Fruit fly (Drosophila melanogaster) whole organism, embryonic: ENCODE results near the gene Rpn2.
A peak's percentile ranks its signal among the peaks of the same experiment; 100 is the strongest.

Source experiments
- Antp ChIP-seq: fragments of 200-800 bp; sonication (Bioruptor generic); optimal IDR thresholded peaks from 3 replicates; lab custom pipeline; 2016; ENCODE audit warnings: missing biosample characterization, missing genetic modification characterization
- B-H1 ChIP-seq: fragments of 200-800 bp; sonication (Bioruptor generic); IDR thresholded peaks from 3 replicates; pipeline ENCODE4 v1.3.6; 2022; ENCODE audit warnings: missing biosample characterization, missing genetic modification characterization
- B-H2 ChIP-seq: fragments of 200-800 bp; sonication (Bioruptor generic); optimal IDR thresholded peaks from 2 replicates; lab custom pipeline; 2018; ENCODE audit warnings: missing biosample characterization, mild to moderate bottlenecking, missing genetic modification characterization
- BEAF-32 ChIP-seq: fragments of 200-800 bp; sonication (Bioruptor generic); optimal IDR thresholded peaks from 3 replicates; lab custom pipeline; 2017; ENCODE audit warnings: missing biosample characterization, missing genetic modification characterization, mild to moderate bottlenecking, moderate library complexity, missing genetic modification reagents
- CG12104 ChIP-seq: fragments of 200-800 bp; sonication (Bioruptor generic); optimal IDR thresholded peaks from 3 replicates; lab custom pipeline; 2016; ENCODE audit warnings: missing biosample characterization, missing genetic modification characterization
- CG12236 ChIP-seq: fragments of 200-800 bp; sonication (Bioruptor generic); optimal IDR thresholded peaks from 2 replicates; lab custom pipeline; 2016; ENCODE audit warnings: missing biosample characterization, missing genetic modification characterization
- CG12299 ChIP-seq: fragments of 200-800 bp; sonication (Bioruptor generic); optimal IDR thresholded peaks from 2 replicates; lab custom pipeline; 2018; ENCODE audit warnings: missing biosample characterization, mild to moderate bottlenecking, missing genetic modification characterization
- CG14441 ChIP-seq: fragments of 200-800 bp; sonication (Bioruptor generic); IDR thresholded peaks from 2 replicates; pipeline ENCODE4 v1.3.6; 2022; ENCODE audit warnings: missing biosample characterization, missing genetic modification characterization
- CG14710 ChIP-seq: fragments of 200-800 bp; sonication (Bioruptor generic); optimal IDR thresholded peaks from 3 replicates; lab custom pipeline; 2019; ENCODE audit warnings: missing biosample characterization, mild to moderate bottlenecking, missing genetic modification characterization, moderate library complexity
- CG14860 ChIP-seq: fragments of 200-800 bp; sonication (Bioruptor generic); IDR thresholded peaks from 3 replicates; pipeline ENCODE4 v1.3.6; 2022; ENCODE audit warnings: missing biosample characterization, missing genetic modification characterization; ENCODE audit not compliant: partially characterized antibody
- CG15479 ChIP-seq: fragments of 200-800 bp; sonication (Bioruptor generic); optimal IDR thresholded peaks from 3 replicates; lab custom pipeline; 2019; ENCODE audit warnings: missing biosample characterization, mild to moderate bottlenecking, missing genetic modification characterization, moderate library complexity
- CG17802 ChIP-seq: fragments of 200-800 bp; sonication (Bioruptor generic); optimal IDR thresholded peaks from 2 replicates; lab custom pipeline; 2018; ENCODE audit warnings: missing biosample characterization, mild to moderate bottlenecking, missing genetic modification characterization, moderate library complexity
- CG17829 ChIP-seq: fragments of 200-800 bp; optimal IDR thresholded peaks from 2 replicates; lab custom pipeline; 2019; ENCODE audit warnings: missing biosample characterization, mild to moderate bottlenecking, missing genetic modification characterization, moderate library complexity
- CG2678 ChIP-seq: fragments of 200-800 bp; sonication (Bioruptor generic); optimal IDR thresholded peaks from 3 replicates; lab custom pipeline; 2019; ENCODE audit warnings: missing biosample characterization, mild to moderate bottlenecking, missing genetic modification characterization, moderate library complexity
- CG2712 ChIP-seq: fragments of 200-800 bp; optimal IDR thresholded peaks from 3 replicates; lab custom pipeline; 2019; ENCODE audit warnings: missing biosample characterization, mild to moderate bottlenecking, missing genetic modification characterization, moderate library complexity
- CG2875 ChIP-seq: fragments of 200-800 bp; sonication (Bioruptor generic); optimal IDR thresholded peaks from 2 replicates; lab custom pipeline; 2017; ENCODE audit warnings: missing biosample characterization, mild to moderate bottlenecking, missing genetic modification characterization, missing genetic modification reagents
- CG32767 ChIP-seq: fragments of 200-800 bp; sonication (Bioruptor generic); IDR thresholded peaks from 2 replicates; pipeline ENCODE4 v1.3.6; 2022; ENCODE audit warnings: missing biosample characterization, missing genetic modification characterization
- CG33213 ChIP-seq: fragments of 200-800 bp; sonication (Bioruptor generic); optimal IDR thresholded peaks from 3 replicates; lab custom pipeline; 2016; ENCODE audit warnings: missing biosample characterization, missing genetic modification characterization
- CG5180 ChIP-seq: fragments of 200-800 bp; sonication (Bioruptor generic); optimal IDR thresholded peaks from 3 replicates; lab custom pipeline; 2017; ENCODE audit warnings: missing biosample characterization, missing genetic modification characterization, mild to moderate bottlenecking, moderate library complexity, missing genetic modification reagents
- CG6175 ChIP-seq: fragments of 200-800 bp; sonication (Bioruptor generic); IDR thresholded peaks from 3 replicates; pipeline ENCODE4 v1.3.6; 2022; ENCODE audit warnings: missing biosample characterization, missing genetic modification characterization
- CG6254 ChIP-seq: fragments of 200-800 bp; sonication (Bioruptor generic); optimal IDR thresholded peaks from 3 replicates; lab custom pipeline; 2017; ENCODE audit warnings: mild to moderate bottlenecking, missing biosample characterization, missing genetic modification reagents, missing genetic modification characterization
- CG7271 ChIP-seq: fragments of 200-800 bp; sonication (Bioruptor generic); optimal IDR thresholded peaks from 2 replicates; lab custom pipeline; 2018; ENCODE audit warnings: missing biosample characterization, mild to moderate bottlenecking, missing genetic modification characterization, moderate library complexity
- CG7928 ChIP-seq: fragments of 200-800 bp; sonication (Bioruptor generic); optimal IDR thresholded peaks from 2 replicates; lab custom pipeline; 2017; ENCODE audit warnings: missing biosample characterization, mild to moderate bottlenecking, missing genetic modification characterization
- CkIIα-i1 ChIP-seq: fragments of 200-800 bp; sonication (Bioruptor generic); IDR thresholded peaks from 2 replicates; pipeline ENCODE4 v1.3.6; 2022; ENCODE audit warnings: missing biosample characterization, missing genetic modification characterization
- D ChIP-seq, 2 experiments: fragments of 200-800 bp in 1 of 2; fragments of >200 bp in 1 of 2; sonication (Bioruptor generic) in 1 of 2; optimal IDR thresholded peaks; 2 replicates in 1 of 2; 3 replicates in 1 of 2; lab custom pipeline; 2017; ENCODE audit warnings: mild to moderate bottlenecking in 1 of 2, missing biosample characterization in 1 of 2, missing genetic modification characterization in 1 of 2, missing genetic modification reagents in 1 of 2
- Doc2 ChIP-seq: fragments of 200-800 bp; sonication (Bioruptor generic); IDR thresholded peaks from 2 replicates; pipeline ENCODE4 v1.3.6; 2022; ENCODE audit warnings: missing biosample characterization, missing genetic modification characterization
- Dref ChIP-seq: fragments of 200-800 bp; sonication (Bioruptor generic); IDR thresholded peaks from 2 replicates; pipeline ENCODE4 v1.3.6; 2022; ENCODE audit warnings: missing biosample characterization, missing genetic modification characterization
- Ets97D ChIP-seq: fragments of 200-800 bp; sonication (Bioruptor generic); optimal IDR thresholded peaks from 3 replicates; lab custom pipeline; 2016; ENCODE audit warnings: missing biosample characterization, missing genetic modification characterization
- H15 ChIP-seq: fragments of 200-800 bp; sonication (Bioruptor generic); IDR thresholded peaks from 3 replicates; pipeline ENCODE4 v1.3.6; 2022; ENCODE audit warnings: missing biosample characterization, missing genetic modification characterization
- Hsf ChIP-seq: fragments of 200-800 bp; sonication (Bioruptor generic); optimal IDR thresholded peaks from 3 replicates; lab custom pipeline; 2016; ENCODE audit warnings: missing biosample characterization, missing genetic modification characterization
- Neu2 ChIP-seq: fragments of 200-800 bp; sonication (Bioruptor generic); optimal IDR thresholded peaks from 3 replicates; lab custom pipeline; 2016; ENCODE audit warnings: missing biosample characterization, missing genetic modification characterization, borderline replicate concordance
- Rx ChIP-seq: fragments of 200-800 bp; sonication (Bioruptor generic); IDR thresholded peaks from 2 replicates; pipeline ENCODE4 v1.3.6; 2022; ENCODE audit warnings: missing biosample characterization, missing genetic modification characterization
- Sin3A ChIP-seq: fragments of >200 bp; optimal IDR thresholded peaks from 2 replicates; lab custom pipeline; 2018
- Spps ChIP-seq: fragments of 200-800 bp; sonication (Bioruptor generic); optimal IDR thresholded peaks from 2 replicates; lab custom pipeline; 2018; ENCODE audit warnings: missing biosample characterization, mild to moderate bottlenecking, missing genetic modification characterization
- Sry-β ChIP-seq: fragments of 200-800 bp; sonication (Bioruptor generic); optimal IDR thresholded peaks from 2 replicates; lab custom pipeline; 2018; ENCODE audit warnings: missing biosample characterization, mild to moderate bottlenecking, missing genetic modification characterization, moderate library complexity
- cato ChIP-seq: fragments of 200-800 bp; sonication (Bioruptor generic); optimal IDR thresholded peaks from 2 replicates; lab custom pipeline; 2016; ENCODE audit warnings: missing biosample characterization, missing genetic modification characterization, borderline replicate concordance
- chn ChIP-seq: fragments of 200-800 bp; sonication (Bioruptor generic); optimal IDR thresholded peaks from 2 replicates; lab custom pipeline; 2016; ENCODE audit warnings: missing biosample characterization, missing genetic modification characterization
- crol ChIP-seq: fragments of 200-800 bp; sonication (Bioruptor generic); IDR thresholded peaks from 2 replicates; pipeline ENCODE4 v1.3.6; 2022; ENCODE audit warnings: missing biosample characterization, missing genetic modification characterization
- fd3F ChIP-seq: fragments of 200-800 bp; sonication (Bioruptor generic); optimal IDR thresholded peaks from 2 replicates; lab custom pipeline; 2018; ENCODE audit warnings: missing biosample characterization, mild to moderate bottlenecking, missing genetic modification characterization, moderate library complexity
- ftz-f1 ChIP-seq: fragments of 200-800 bp; sonication (Bioruptor generic); optimal IDR thresholded peaks from 2 replicates; lab custom pipeline; 2016; ENCODE audit warnings: missing biosample characterization, missing genetic modification characterization
- gcm ChIP-seq: fragments of 200-800 bp; sonication (Bioruptor generic); optimal IDR thresholded peaks from 2 replicates; lab custom pipeline; 2019; ENCODE audit warnings: missing biosample characterization, mild to moderate bottlenecking, missing genetic modification characterization, moderate library complexity
- gfzf ChIP-seq: fragments of 200-800 bp; sonication (Bioruptor generic); optimal IDR thresholded peaks from 2 replicates; lab custom pipeline; 2016; ENCODE audit warnings: missing biosample characterization, mild to moderate bottlenecking, missing genetic modification characterization, moderate library complexity
- her ChIP-seq: fragments of 200-800 bp; sonication (Bioruptor generic); optimal IDR thresholded peaks from 2 replicates; lab custom pipeline; 2016; ENCODE audit warnings: missing biosample characterization, missing genetic modification characterization
- jigr1 ChIP-seq: fragments of 200-800 bp; sonication (Bioruptor generic); IDR thresholded peaks from 3 replicates; pipeline ENCODE4 v1.3.6; 2022; ENCODE audit warnings: missing biosample characterization, missing genetic modification characterization
- lov ChIP-seq, 2 experiments: fragments of 200-800 bp in 1 of 2; fragments of >200 bp in 1 of 2; sonication (Bioruptor generic) in 1 of 2; IDR thresholded peaks in 1 of 2; optimal IDR thresholded peaks in 1 of 2; 2 replicates in 1 of 2; 3 replicates in 1 of 2; pipeline versions ENCODE4 v1.3.6 to Lab custom; 2017 to 2022; ENCODE audit warnings: missing biosample characterization in 1 of 2, missing genetic modification characterization in 1 of 2
- pb ChIP-seq: fragments of 200-800 bp; sonication (Bioruptor generic); optimal IDR thresholded peaks from 3 replicates; lab custom pipeline; 2016; ENCODE audit warnings: missing biosample characterization, missing genetic modification characterization
- sd ChIP-seq: fragments of 200-800 bp; sonication (Bioruptor generic); optimal IDR thresholded peaks from 3 replicates; lab custom pipeline; 2018; ENCODE audit warnings: missing biosample characterization, mild to moderate bottlenecking, missing genetic modification characterization, moderate library complexity
- trem ChIP-seq: fragments of 200-800 bp; optimal IDR thresholded peaks from 3 replicates; lab custom pipeline; 2019; ENCODE audit warnings: missing biosample characterization, mild to moderate bottlenecking, missing genetic modification characterization, moderate library complexity
- trh ChIP-seq: fragments of 200-800 bp; sonication (Bioruptor generic); optimal IDR thresholded peaks from 2 replicates; lab custom pipeline; 2016; ENCODE audit warnings: missing biosample characterization, missing genetic modification characterization
- vvl ChIP-seq: fragments of 200-800 bp; sonication (Bioruptor generic); IDR thresholded peaks from 2 replicates; pipeline ENCODE4 v1.3.6; 2022; ENCODE audit warnings: missing biosample characterization, missing genetic modification characterization

The Rpn2 gene

DNA sequence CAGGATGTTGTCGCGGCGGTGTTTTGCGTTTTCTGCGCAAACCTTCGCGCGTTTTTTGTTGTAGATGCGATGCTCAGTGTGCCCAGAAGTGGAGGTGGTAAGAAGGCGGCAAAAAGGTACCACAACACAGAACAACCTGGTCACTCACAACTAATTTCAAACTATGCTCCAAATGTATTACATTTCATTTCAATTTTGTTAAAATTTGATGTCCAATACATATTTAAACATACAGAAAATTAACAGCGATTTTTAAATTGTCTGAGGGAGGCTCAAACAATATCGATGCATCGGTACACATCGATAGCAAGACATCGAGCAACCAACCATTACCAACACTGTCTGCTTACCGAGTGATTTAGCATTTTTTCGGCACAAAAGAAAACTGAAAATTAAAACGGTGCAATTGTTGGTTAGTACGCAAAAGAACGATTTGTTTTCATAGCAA is at the start of gene Rpn2, which contains the start of gene Slbp (continued):
- TF ChIP-seq Ets97D (GFP tag; lab: Kevin White, UChicago): peak; percentile 87
- no peak for TF ChIP-seq D (optimal IDR thresholded peaks at IDR 0.05; lab: Kevin White, UChicago)
- no peak for TF ChIP-seq D (GFP tag; optimal IDR thresholded peaks at IDR 0.05; lab: Kevin White, UChicago)
- no peak for TF ChIP-seq H15 (GFP tag; lab: Robert Waterston, UW)
- no peak for TF ChIP-seq Neu2
- no peak for TF ChIP-seq jigr1 (GFP tag; lab: Robert Waterston, UW)
- peak; percentile 10 for TF ChIP-seq CG12236
- peak; percentile 67 for TF ChIP-seq CG33213 (GFP tag; lab: Kevin White, UChicago)
- TF ChIP-seq CG7928 (GFP tag; lab: Kevin White, UChicago): peak; percentile 16
- peak; percentile 88 for TF ChIP-seq Dref (GFP tag; lab: Robert Waterston, UW)
- no peak for TF ChIP-seq CG6254 (GFP tag; lab: Kevin White, UChicago)
- TF ChIP-seq CG7271: peak; percentile 20
- TF ChIP-seq Sin3A (lab: Kevin White, UChicago): peak; percentile 98
- TF ChIP-seq CG14441 (GFP tag; lab: Robert Waterston, UW): no peak
- no peak for TF ChIP-seq CG17802
- 0 out of 2 replicates have a peak, but pooled peaks have one; percentile 9 for TF ChIP-seq CG32767
- peak; percentile 43 for TF ChIP-seq CG12299
- no peak for TF ChIP-seq lov (optimal IDR thresholded peaks at IDR 0.05; lab: Kevin White, UChicago)
- no peak for TF ChIP-seq lov (GFP tag; IDR thresholded peaks at IDR 0.05; lab: Robert Waterston, UW)
- peak; percentile 84 for TF ChIP-seq CG14860 (GFP tag; lab: Robert Waterston, UW)
- no peak for TF ChIP-seq fd3F
- no peak for TF ChIP-seq gcm (GFP tag; lab: Kevin White, UChicago)
- peak; percentile 43 for TF ChIP-seq chn (GFP tag; lab: Kevin White, UChicago)
- TF ChIP-seq ftz-f1 (GFP tag; lab: Kevin White, UChicago): no peak
- no peak for TF ChIP-seq trh (GFP tag; lab: Kevin White, UChicago)
- TF ChIP-seq cato (GFP tag; lab: Kevin White, UChicago): no peak
- TF ChIP-seq CG14710: peak; percentile 83
- peak; percentile 64 for TF ChIP-seq CG17829
- TF ChIP-seq sd (tag; lab: Kevin White, UChicago): no peak
- TF ChIP-seq Doc2: no peak
- no peak for TF ChIP-seq Antp
- no peak for TF ChIP-seq CG5180
- TF ChIP-seq vvl: peak; percentile 62; the same call in 1 of the 2 replicates
- peak; percentile 97 for TF ChIP-seq BEAF-32
- peak; percentile 29 for TF ChIP-seq CG12104 (GFP tag; lab: Kevin White, UChicago)
- TF ChIP-seq CkIIα-i1 (GFP tag; lab: Robert Waterston, UW): no peak
- peak; percentile 55 for TF ChIP-seq CG2712
- TF ChIP-seq CG15479 (GFP tag; lab: Kevin White, UChicago): peak; percentile 90
- TF ChIP-seq Hsf (GFP tag; lab: Kevin White, UChicago): peak; percentile 64
- no peak for TF ChIP-seq CG2875 (GFP tag; lab: Kevin White, UChicago)
- TF ChIP-seq B-H2: peak; percentile 62
- peak; percentile 91 for TF ChIP-seq trem (tag; lab: Kevin White, UChicago)
- peak; percentile 41 for TF ChIP-seq her (GFP tag; lab: Kevin White, UChicago)
- no peak for TF ChIP-seq B-H1 (GFP tag; lab: Robert Waterston, UW)
- TF ChIP-seq Spps (tag; lab: Kevin White, UChicago): peak; percentile 20
- TF ChIP-seq Sry-β: peak; percentile 24
- TF ChIP-seq gfzf (GFP tag; lab: Kevin White, UChicago): peak; percentile 97
- TF ChIP-seq CG6175 (GFP tag; lab: Robert Waterston, UW): no peak
- no peak for TF ChIP-seq pb (GFP tag; lab: Kevin White, UChicago)
- TF ChIP-seq crol (GFP tag; lab: Robert Waterston, UW): no peak
- TF ChIP-seq CG2678: peak; percentile 34
- TF ChIP-seq Rx: no peak
